Worm (Caenorhabditis elegans) whole organism, late embryonic: ENCODE data around the gene rpm-1.

Experiments used
- C08G9.2 ChIP-seq: sonication (generic microtip); optimal IDR thresholded peaks from 2 replicates; lab custom pipeline; 2016; ENCODE audit warnings: mild to moderate bottlenecking, missing genetic modification characterization, moderate library complexity, missing compliant biosample characterization
- C38D4.7 ChIP-seq: fragments of 200-800 bp; sonication (Bioruptor generic); optimal IDR thresholded peaks from 2 replicates; lab custom pipeline; 2018; ENCODE audit warnings: mild to moderate bottlenecking, missing genetic modification characterization, moderate library complexity, missing compliant biosample characterization
- F13H6.1 ChIP-seq: sonication (generic microtip); optimal IDR thresholded peaks from 2 replicates; lab custom pipeline; 2016; ENCODE audit warnings: missing genetic modification characterization, missing compliant biosample characterization
- K02D7.2 ChIP-seq: sonication (generic microtip); optimal IDR thresholded peaks from 2 replicates; lab custom pipeline; 2017; ENCODE audit warnings: mild to moderate bottlenecking, missing genetic modification characterization, missing compliant biosample characterization
- T23F11.4 ChIP-seq: fragments of 200-800 bp; sonication (Bioruptor generic); optimal IDR thresholded peaks from 2 replicates; lab custom pipeline; 2018; ENCODE audit warnings: mild to moderate bottlenecking, missing genetic modification characterization, missing compliant biosample characterization
- Y22D7AL.16 ChIP-seq: sonication (generic microtip); optimal IDR thresholded peaks from 2 replicates; lab custom pipeline; 2016; ENCODE audit warnings: missing genetic modification characterization, missing compliant biosample characterization
- ceh-14 ChIP-seq: sonication (generic microtip); optimal IDR thresholded peaks from 2 replicates; lab custom pipeline; 2016; ENCODE audit warnings: missing genotype, missing genetic modification characterization, missing compliant biosample characterization
- ceh-18 ChIP-seq: sonication (generic microtip); optimal IDR thresholded peaks from 2 replicates; lab custom pipeline; 2016; ENCODE audit warnings: missing genetic modification characterization, missing compliant biosample characterization
- ceh-19 ChIP-seq: fragments of 200-800 bp; sonication (Bioruptor generic); optimal IDR thresholded peaks from 2 replicates; lab custom pipeline; 2018; ENCODE audit warnings: mild to moderate bottlenecking, missing genetic modification characterization, missing compliant biosample characterization
- ceh-2 ChIP-seq: sonication (generic microtip); optimal IDR thresholded peaks from 2 replicates; lab custom pipeline; 2016; ENCODE audit warnings: missing genotype, missing genetic modification characterization, missing compliant biosample characterization
- ceh-22 ChIP-seq: sonication (generic microtip); optimal IDR thresholded peaks from 2 replicates; lab custom pipeline; 2017; ENCODE audit warnings: missing biosample characterization, missing genetic modification characterization
- ceh-24 ChIP-seq: sonication (generic microtip); optimal IDR thresholded peaks from 2 replicates; lab custom pipeline; 2016; ENCODE audit warnings: mild to moderate bottlenecking, missing genetic modification characterization, missing compliant biosample characterization
- ceh-30 ChIP-seq: fragments of 150-350 bp; optimal IDR thresholded peaks from 2 replicates; lab custom pipeline; 2014; ENCODE audit warnings: missing biosample characterization, missing genetic modification characterization
- ceh-31 ChIP-seq: sonication (generic microtip); optimal IDR thresholded peaks from 2 replicates; lab custom pipeline; 2016; ENCODE audit warnings: missing genetic modification characterization, missing compliant biosample characterization
- ceh-34 ChIP-seq: sonication (generic microtip); optimal IDR thresholded peaks from 2 replicates; lab custom pipeline; 2016; ENCODE audit warnings: mild to moderate bottlenecking, missing genetic modification characterization, missing compliant biosample characterization
- ceh-6 ChIP-seq: fragments of 200-800 bp; sonication (Bioruptor generic); optimal IDR thresholded peaks from 2 replicates; lab custom pipeline; 2018; ENCODE audit warnings: mild to moderate bottlenecking, missing genetic modification characterization, missing compliant biosample characterization
- ceh-9 ChIP-seq: sonication (generic microtip); optimal IDR thresholded peaks from 2 replicates; lab custom pipeline; 2016; ENCODE audit warnings: mild to moderate bottlenecking, missing genetic modification characterization, inconsistent platforms, missing compliant biosample characterization
- dmd-4 ChIP-seq: sonication (generic microtip); optimal IDR thresholded peaks from 2 replicates; lab custom pipeline; 2016; ENCODE audit warnings: borderline replicate concordance, missing genetic modification characterization, missing compliant biosample characterization
- dve-1 ChIP-seq: sonication (generic microtip); optimal IDR thresholded peaks from 2 replicates; lab custom pipeline; 2017; ENCODE audit warnings: antibody characterized with exemption, mild to moderate bottlenecking, missing genetic modification characterization, missing compliant biosample characterization
- elt-2 ChIP-seq: sonication (generic microtip); optimal IDR thresholded peaks from 2 replicates; lab custom pipeline; 2016; ENCODE audit warnings: missing genetic modification reagents, missing genetic modification characterization, missing compliant biosample characterization
- elt-4 ChIP-seq: sonication (generic microtip); optimal IDR thresholded peaks from 2 replicates; lab custom pipeline; 2016; ENCODE audit warnings: missing genetic modification characterization, missing compliant biosample characterization
- ets-4 ChIP-seq: sonication (generic microtip); optimal IDR thresholded peaks from 2 replicates; lab custom pipeline; 2016; ENCODE audit warnings: missing genetic modification characterization, missing compliant biosample characterization
- eyg-1 ChIP-seq: sonication (generic microtip); optimal IDR thresholded peaks from 2 replicates; lab custom pipeline; 2016; ENCODE audit warnings: missing genotype, missing genetic modification characterization, missing compliant biosample characterization
- fax-1 ChIP-seq: sonication (generic microtip); optimal IDR thresholded peaks from 2 replicates; lab custom pipeline; 2016; ENCODE audit warnings: missing genotype, missing genetic modification characterization, missing compliant biosample characterization
- fkh-10 ChIP-seq: fragments of 150-350 bp; optimal IDR thresholded peaks from 2 replicates; lab custom pipeline; 2014; ENCODE audit warnings: missing biosample characterization, missing genetic modification reagents, missing genetic modification characterization
- gmeb-2 ChIP-seq: sonication (generic microtip); optimal IDR thresholded peaks from 2 replicates; lab custom pipeline; 2016; ENCODE audit warnings: missing genetic modification characterization, inconsistent platforms, missing compliant biosample characterization
- hlh-30 ChIP-seq: sonication (generic microtip); optimal IDR thresholded peaks from 2 replicates; lab custom pipeline; 2017; ENCODE audit warnings: antibody characterized with exemption, missing genetic modification characterization, missing compliant biosample characterization; ENCODE audit not compliant: insufficient read depth
- hlh-6 ChIP-seq: sonication (generic microtip); optimal IDR thresholded peaks from 2 replicates; lab custom pipeline; 2016; ENCODE audit warnings: missing genotype, missing genetic modification characterization, missing compliant biosample characterization
- hlh-8 ChIP-seq: sonication (generic microtip); optimal IDR thresholded peaks from 2 replicates; lab custom pipeline; 2016; ENCODE audit warnings: missing genotype, missing genetic modification characterization, missing compliant biosample characterization
- lim-6 ChIP-seq: sonication (generic microtip); optimal IDR thresholded peaks from 2 replicates; lab custom pipeline; 2016; ENCODE audit warnings: missing genetic modification characterization, missing compliant biosample characterization
- mec-3 ChIP-seq: sonication (generic microtip); optimal IDR thresholded peaks from 2 replicates; lab custom pipeline; 2016; ENCODE audit warnings: borderline replicate concordance, missing genetic modification characterization, missing compliant biosample characterization
- nfya-1 ChIP-seq: sonication (generic microtip); optimal IDR thresholded peaks from 2 replicates; lab custom pipeline; 2017; ENCODE audit warnings: missing genetic modification characterization, mild to moderate bottlenecking, missing compliant biosample characterization, antibody characterized with exemption, moderate library complexity
- nhr-232 ChIP-seq: sonication (generic microtip); optimal IDR thresholded peaks from 2 replicates; lab custom pipeline; 2016; ENCODE audit warnings: missing genetic modification characterization, missing compliant biosample characterization
- npax-4 ChIP-seq: sonication (generic microtip); optimal IDR thresholded peaks from 2 replicates; lab custom pipeline; 2016; ENCODE audit warnings: missing genetic modification characterization, missing compliant biosample characterization
- odd-2 ChIP-seq: sonication (generic microtip); optimal IDR thresholded peaks from 2 replicates; lab custom pipeline; 2017; ENCODE audit warnings: antibody characterized with exemption, mild to moderate bottlenecking, missing genetic modification characterization, missing compliant biosample characterization
- pat-9 ChIP-seq: fragments of 200-800 bp; sonication (Bioruptor generic); optimal IDR thresholded peaks from 2 replicates; lab custom pipeline; 2018; ENCODE audit warnings: mild to moderate bottlenecking, missing genetic modification characterization, moderate library complexity, missing compliant biosample characterization
- pha-2 ChIP-seq: sonication (generic microtip); optimal IDR thresholded peaks from 2 replicates; lab custom pipeline; 2017; ENCODE audit warnings: mild to moderate bottlenecking, missing genetic modification characterization, missing compliant biosample characterization
- pqm-1 ChIP-seq: sonication (generic microtip); optimal IDR thresholded peaks from 2 replicates; lab custom pipeline; 2016; ENCODE audit warnings: missing genetic modification characterization, missing compliant biosample characterization
- ref-2 ChIP-seq: sonication (generic microtip); optimal IDR thresholded peaks from 2 replicates; lab custom pipeline; 2016; ENCODE audit warnings: missing genetic modification characterization, missing compliant biosample characterization
- rnt-1 ChIP-seq: sonication (generic microtip); optimal IDR thresholded peaks from 2 replicates; lab custom pipeline; 2016; ENCODE audit warnings: missing genetic modification characterization, missing compliant biosample characterization
- sdc-2 ChIP-seq: sonication (generic microtip); optimal IDR thresholded peaks from 2 replicates; lab custom pipeline; 2016; ENCODE audit warnings: missing genotype, missing genetic modification characterization, missing compliant biosample characterization
- sox-2 ChIP-seq: fragments of 200-800 bp; sonication (Bioruptor generic); IDR thresholded peaks from 2 replicates; pipeline ENCODE4 v1.3.6; 2022; ENCODE audit warnings: missing genetic modification reagents, missing genetic modification characterization, missing compliant biosample characterization
- sox-4 ChIP-seq: sonication (generic microtip); optimal IDR thresholded peaks from 2 replicates; lab custom pipeline; 2017; ENCODE audit warnings: mild to moderate bottlenecking, missing genetic modification characterization, inconsistent platforms, missing compliant biosample characterization
- syd-9 ChIP-seq: sonication (generic microtip); optimal IDR thresholded peaks from 2 replicates; lab custom pipeline; 2016; ENCODE audit warnings: mild to moderate bottlenecking, missing genetic modification characterization, moderate library complexity, missing compliant biosample characterization
- tbx-2 ChIP-seq: sonication (generic microtip); optimal IDR thresholded peaks from 2 replicates; lab custom pipeline; 2016; ENCODE audit warnings: missing genetic modification characterization, missing compliant biosample characterization

Gene rpm-1

ce11 chrV:8785526-8785925 lies 34.2 kb downstream of the rpm-1 start (continued):
- TF ChIP-seq ref-2 (tag; lab: Kevin White, UChicago) (peak; percentile 71), F13H6.1 (tag; lab: Kevin White, UChicago) (peak; percentile 11), sdc-2 (tag; lab: Kevin White, UChicago) (peak; percentile 57), gmeb-2 (tag; lab: Kevin White, UChicago) (no peak), pqm-1 (no peak), hlh-6 (tag; lab: Kevin White, UChicago) (peak; percentile 79), ceh-30 (tag; lab: Kevin White, UChicago) (peak; percentile 14), npax-4 (tag; lab: Kevin White, UChicago) (no peak), elt-4 (tag; lab: Kevin White, UChicago) (no peak), eyg-1 (tag; lab: Kevin White, UChicago) (no peak), ceh-18 (tag; lab: Kevin White, UChicago) (peak; percentile 71), ceh-2 (tag; lab: Kevin White, UChicago) (peak; percentile 53), lim-6 (peak; percentile 34), ets-4 (tag; lab: Kevin White, UChicago) (no peak), syd-9 (peak; percentile 83), rnt-1 (tag; lab: Kevin White, UChicago) (peak; percentile 90), ceh-22 (tag; lab: Kevin White, UChicago) (no peak), pat-9 (tag; lab: Kevin White, UChicago) (no peak), elt-2 (peak; percentile 37), sox-2 (no peak), dve-1 (tag; lab: Kevin White, UChicago) (peak; percentile 46), C08G9.2 (tag; lab: Kevin White, UChicago) (peak; percentile 19), hlh-30 (tag; lab: Kevin White, UChicago) (no peak), ceh-34 (tag; lab: Kevin White, UChicago) (peak; percentile 73), fax-1 (tag; lab: Kevin White, UChicago) (peak; percentile 1), mec-3 (tag; lab: Kevin White, UChicago) (no peak), pha-2 (tag; lab: Kevin White, UChicago) (no peak), ceh-24 (tag; lab: Kevin White, UChicago) (no peak), C38D4.7 (GFP tag; lab: Kevin White, UChicago) (peak; percentile 32), ceh-14 (tag; lab: Kevin White, UChicago) (peak; percentile 27), dmd-4 (tag; lab: Kevin White, UChicago) (no peak), ceh-31 (tag; lab: Kevin White, UChicago) (peak; percentile 73), odd-2 (tag; lab: Kevin White, UChicago) (no peak), ceh-6 (GFP tag; lab: Kevin White, UChicago) (peak; percentile 50), nhr-232 (tag; lab: Kevin White, UChicago) (peak; percentile 14), Y22D7AL.16 (tag; lab: Kevin White, UChicago) (no peak), fkh-10 (no peak), sox-4 (no peak), nfya-1 (tag; lab: Kevin White, UChicago) (peak; percentile 52), hlh-8 (peak; percentile 18), ceh-9 (tag; lab: Kevin White, UChicago) (no peak), T23F11.4 (GFP tag; lab: Kevin White, UChicago) (no peak), ceh-19 (GFP tag; lab: Kevin White, UChicago) (no peak)
- TF ChIP-seq, all 69 proteins: peak for 29

ce11 chrV:8784485-8784884 lies 35.3 kb downstream of the rpm-1 start:
- TF ChIP-seq elt-2 (peak; percentile 47), tbx-2 (tag; lab: Kevin White, UChicago) (peak; percentile 43), ceh-31 (tag; lab: Kevin White, UChicago) (peak; percentile 24), nfya-1 (tag; lab: Kevin White, UChicago) (peak; percentile 29), dve-1 (tag; lab: Kevin White, UChicago) (peak; percentile 2), K02D7.2 (tag; lab: Kevin White, UChicago) (no peak), ceh-2 (tag; lab: Kevin White, UChicago) (peak; percentile 47), ceh-22 (tag; lab: Kevin White, UChicago) (peak; percentile 93), Y22D7AL.16 (tag; lab: Kevin White, UChicago) (no peak)
